Fruit fly (Drosophila melanogaster) whole organism, prepupa: ENCODE measurements around the gene GCS1.
A peak's percentile ranks its signal among the peaks of the same experiment; 100 is the strongest.

Experiments
- CG10631 ChIP-seq: fragments of 200-800 bp; sonication (Bioruptor generic); optimal IDR thresholded peaks from 2 replicates; lab custom pipeline; 2016; ENCODE audit warnings: missing biosample characterization, missing genetic modification characterization
- CG1621 ChIP-seq: fragments of 200-800 bp; sonication (Bioruptor generic); optimal IDR thresholded peaks from 3 replicates; lab custom pipeline; 2018; ENCODE audit warnings: missing biosample characterization, mild to moderate bottlenecking, missing genetic modification characterization
- CG3032 ChIP-seq: fragments of 200-800 bp; optimal IDR thresholded peaks from 2 replicates; lab custom pipeline; 2019; ENCODE audit warnings: missing biosample characterization, mild to moderate bottlenecking, missing genetic modification characterization, moderate library complexity
- CG34406 ChIP-seq: fragments of 200-800 bp; sonication (Bioruptor generic); optimal IDR thresholded peaks from 3 replicates; lab custom pipeline; 2016; ENCODE audit warnings: missing biosample characterization, missing genetic modification characterization
- CG8319 ChIP-seq: fragments of 200-800 bp; sonication (Bioruptor generic); optimal IDR thresholded peaks from 3 replicates; lab custom pipeline; 2016; ENCODE audit warnings: missing biosample characterization, missing genetic modification characterization
- Eip93F ChIP-seq: fragments of 200-800 bp; sonication (Bioruptor generic); optimal IDR thresholded peaks from 2 replicates; lab custom pipeline; 2016; ENCODE audit warnings: missing biosample characterization, mild to moderate bottlenecking, missing genetic modification characterization
- Hr39 ChIP-seq: fragments of 200-800 bp; sonication (Bioruptor generic); optimal IDR thresholded peaks from 2 replicates; lab custom pipeline; 2016; ENCODE audit warnings: missing biosample characterization, missing genetic modification characterization
- OdsH ChIP-seq: fragments of 200-800 bp; sonication (Bioruptor generic); optimal IDR thresholded peaks from 3 replicates; lab custom pipeline; 2016; ENCODE audit warnings: missing biosample characterization, missing genetic modification characterization
- fkh ChIP-seq: fragments of 200-800 bp; sonication (Bioruptor generic); optimal IDR thresholded peaks from 3 replicates; lab custom pipeline; 2017; ENCODE audit warnings: missing biosample characterization, mild to moderate bottlenecking, missing genetic modification characterization, moderate library complexity
- spab ChIP-seq: fragments of 200-800 bp; sonication (Bioruptor generic); optimal IDR thresholded peaks from 2 replicates; lab custom pipeline; 2017; ENCODE audit warnings: missing biosample characterization, mild to moderate bottlenecking, missing genetic modification characterization, missing genetic modification reagents
- ss ChIP-seq, 2 experiments: fragments of 200-800 bp; sonication (Bioruptor generic); optimal IDR thresholded peaks; 2 replicates in 1 of 2; 3 replicates in 1 of 2; lab custom pipeline; 2017 to 2018; ENCODE audit warnings: mild to moderate bottlenecking in 2 of 2, missing biosample characterization in 2 of 2, missing genetic modification characterization in 2 of 2, moderate library complexity in 1 of 2

DNA sequence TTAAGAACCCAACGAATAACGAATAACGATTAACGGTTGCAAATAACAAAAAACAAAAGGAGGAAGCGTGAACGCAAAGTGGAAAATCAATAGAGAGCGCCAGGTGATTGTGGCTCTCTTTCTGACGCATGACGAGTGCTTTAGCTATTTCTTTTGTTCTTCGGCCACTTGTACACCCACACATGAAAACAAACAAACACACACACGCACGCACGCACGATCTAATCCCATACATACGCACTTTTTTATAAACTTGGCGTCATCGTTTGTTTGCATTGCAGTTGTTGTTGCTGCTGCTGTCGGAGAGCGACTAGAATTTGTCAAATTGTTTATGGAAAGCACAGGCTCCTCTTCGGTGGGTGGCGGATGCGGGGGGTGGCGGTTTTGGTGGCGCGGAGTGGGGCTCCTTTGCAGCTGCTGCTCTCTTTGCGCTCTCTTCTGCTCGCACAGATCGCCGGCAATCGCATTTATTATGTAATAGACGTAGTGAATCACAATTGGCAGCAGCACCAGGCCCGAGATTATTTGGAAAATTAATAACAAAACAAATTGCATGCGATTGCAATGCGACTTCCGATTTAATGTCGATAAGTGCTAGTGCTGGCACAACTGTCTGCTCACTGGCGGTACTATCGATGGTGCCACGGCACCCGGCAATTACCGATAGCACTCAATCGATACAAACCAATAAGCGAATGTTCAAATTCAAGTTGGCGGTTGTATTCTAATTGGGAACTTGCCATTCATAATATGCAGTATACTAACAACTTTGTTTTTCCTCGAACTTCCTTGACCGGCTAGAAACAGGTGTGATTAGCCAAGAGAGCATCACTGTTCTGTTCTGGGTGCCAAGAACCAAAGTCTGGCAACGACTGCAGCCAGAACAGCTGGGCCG is 8.6 kb downstream of the GCS1 start:
- peak; percentile 92 for TF ChIP-seq fkh
- peak; percentile 45 for TF ChIP-seq OdsH (GFP tag; lab: Kevin White, UChicago)
- TF ChIP-seq CG3032 (tag; lab: Kevin White, UChicago) = peak; percentile 28
- no peak for TF ChIP-seq ss (GFP tag; optimal IDR thresholded peaks at IDR 0.05; lab: Kevin White, UChicago)
- TF ChIP-seq CG8319 (GFP tag; lab: Kevin White, UChicago) = no peak
- no peak for TF ChIP-seq spab (GFP tag; lab: Kevin White, UChicago)
- no peak for TF ChIP-seq CG34406 (GFP tag; lab: Kevin White, UChicago)
- peak; percentile 63 for TF ChIP-seq Hr39 (GFP tag; lab: Kevin White, UChicago)
- no peak for TF ChIP-seq Eip93F (GFP tag; lab: Kevin White, UChicago)
- TF ChIP-seq CG1621 (tag; lab: Kevin White, UChicago) = no peak
- peak; percentile 53 for TF ChIP-seq CG10631 (GFP tag; lab: Kevin White, UChicago)
